Worm (Caenorhabditis elegans) whole organism, late embryonic: ENCODE measurements around the gene srh-300.

ENCODE experiments used
- F13H6.1 ChIP-seq: sonication (generic microtip); optimal IDR thresholded peaks from 2 replicates; lab custom pipeline; 2016; ENCODE audit warnings: missing genetic modification characterization, missing compliant biosample characterization
- Y22D7AL.16 ChIP-seq: sonication (generic microtip); optimal IDR thresholded peaks from 2 replicates; lab custom pipeline; 2016; ENCODE audit warnings: missing genetic modification characterization, missing compliant biosample characterization
- ahr-1 ChIP-seq: sonication (generic microtip); optimal IDR thresholded peaks from 2 replicates; lab custom pipeline; 2016; ENCODE audit warnings: missing genetic modification characterization, missing compliant biosample characterization
- ceh-14 ChIP-seq: sonication (generic microtip); optimal IDR thresholded peaks from 2 replicates; lab custom pipeline; 2016; ENCODE audit warnings: missing genotype, missing genetic modification characterization, missing compliant biosample characterization
- ceh-19 ChIP-seq: fragments of 200-800 bp; sonication (Bioruptor generic); optimal IDR thresholded peaks from 2 replicates; lab custom pipeline; 2018; ENCODE audit warnings: mild to moderate bottlenecking, missing genetic modification characterization, missing compliant biosample characterization
- ceh-22 ChIP-seq: sonication (generic microtip); optimal IDR thresholded peaks from 2 replicates; lab custom pipeline; 2017; ENCODE audit warnings: missing biosample characterization, missing genetic modification characterization
- ceh-24 ChIP-seq: sonication (generic microtip); optimal IDR thresholded peaks from 2 replicates; lab custom pipeline; 2016; ENCODE audit warnings: mild to moderate bottlenecking, missing genetic modification characterization, missing compliant biosample characterization
- ceh-30 ChIP-seq: fragments of 150-350 bp; optimal IDR thresholded peaks from 2 replicates; lab custom pipeline; 2014; ENCODE audit warnings: missing biosample characterization, missing genetic modification characterization
- ceh-31 ChIP-seq: sonication (generic microtip); optimal IDR thresholded peaks from 2 replicates; lab custom pipeline; 2016; ENCODE audit warnings: missing genetic modification characterization, missing compliant biosample characterization
- ceh-34 ChIP-seq: sonication (generic microtip); optimal IDR thresholded peaks from 2 replicates; lab custom pipeline; 2016; ENCODE audit warnings: mild to moderate bottlenecking, missing genetic modification characterization, missing compliant biosample characterization
- ceh-48 ChIP-seq: sonication (generic microtip); optimal IDR thresholded peaks from 2 replicates; lab custom pipeline; 2016; ENCODE audit warnings: missing genetic modification characterization, inconsistent platforms, missing compliant biosample characterization
- ceh-9 ChIP-seq: sonication (generic microtip); optimal IDR thresholded peaks from 2 replicates; lab custom pipeline; 2016; ENCODE audit warnings: mild to moderate bottlenecking, missing genetic modification characterization, inconsistent platforms, missing compliant biosample characterization
- dmd-4 ChIP-seq: sonication (generic microtip); optimal IDR thresholded peaks from 2 replicates; lab custom pipeline; 2016; ENCODE audit warnings: borderline replicate concordance, missing genetic modification characterization, missing compliant biosample characterization
- eyg-1 ChIP-seq: sonication (generic microtip); optimal IDR thresholded peaks from 2 replicates; lab custom pipeline; 2016; ENCODE audit warnings: missing genotype, missing genetic modification characterization, missing compliant biosample characterization
- fax-1 ChIP-seq: sonication (generic microtip); optimal IDR thresholded peaks from 2 replicates; lab custom pipeline; 2016; ENCODE audit warnings: missing genotype, missing genetic modification characterization, missing compliant biosample characterization
- fkh-10 ChIP-seq: fragments of 150-350 bp; optimal IDR thresholded peaks from 2 replicates; lab custom pipeline; 2014; ENCODE audit warnings: missing biosample characterization, missing genetic modification reagents, missing genetic modification characterization
- gmeb-2 ChIP-seq: sonication (generic microtip); optimal IDR thresholded peaks from 2 replicates; lab custom pipeline; 2016; ENCODE audit warnings: missing genetic modification characterization, inconsistent platforms, missing compliant biosample characterization
- hlh-6 ChIP-seq: sonication (generic microtip); optimal IDR thresholded peaks from 2 replicates; lab custom pipeline; 2016; ENCODE audit warnings: missing genotype, missing genetic modification characterization, missing compliant biosample characterization
- lim-6 ChIP-seq: sonication (generic microtip); optimal IDR thresholded peaks from 2 replicates; lab custom pipeline; 2016; ENCODE audit warnings: missing genetic modification characterization, missing compliant biosample characterization
- madf-2 ChIP-seq: sonication (generic microtip); optimal IDR thresholded peaks from 2 replicates; lab custom pipeline; 2017; ENCODE audit warnings: missing genetic modification characterization, missing compliant biosample characterization
- mec-3 ChIP-seq: sonication (generic microtip); optimal IDR thresholded peaks from 2 replicates; lab custom pipeline; 2016; ENCODE audit warnings: borderline replicate concordance, missing genetic modification characterization, missing compliant biosample characterization
- npax-4 ChIP-seq: sonication (generic microtip); optimal IDR thresholded peaks from 2 replicates; lab custom pipeline; 2016; ENCODE audit warnings: missing genetic modification characterization, missing compliant biosample characterization
- odd-2 ChIP-seq: sonication (generic microtip); optimal IDR thresholded peaks from 2 replicates; lab custom pipeline; 2017; ENCODE audit warnings: antibody characterized with exemption, mild to moderate bottlenecking, missing genetic modification characterization, missing compliant biosample characterization
- pat-9 ChIP-seq: fragments of 200-800 bp; sonication (Bioruptor generic); optimal IDR thresholded peaks from 2 replicates; lab custom pipeline; 2018; ENCODE audit warnings: mild to moderate bottlenecking, missing genetic modification characterization, moderate library complexity, missing compliant biosample characterization
- ref-2 ChIP-seq: sonication (generic microtip); optimal IDR thresholded peaks from 2 replicates; lab custom pipeline; 2016; ENCODE audit warnings: missing genetic modification characterization, missing compliant biosample characterization
- sdc-2 ChIP-seq: sonication (generic microtip); optimal IDR thresholded peaks from 2 replicates; lab custom pipeline; 2016; ENCODE audit warnings: missing genotype, missing genetic modification characterization, missing compliant biosample characterization
- sox-2 ChIP-seq: fragments of 200-800 bp; sonication (Bioruptor generic); IDR thresholded peaks from 2 replicates; pipeline ENCODE4 v1.3.6; 2022; ENCODE audit warnings: missing genetic modification reagents, missing genetic modification characterization, missing compliant biosample characterization
- sox-4 ChIP-seq: sonication (generic microtip); optimal IDR thresholded peaks from 2 replicates; lab custom pipeline; 2017; ENCODE audit warnings: mild to moderate bottlenecking, missing genetic modification characterization, inconsistent platforms, missing compliant biosample characterization
- syd-9 ChIP-seq: sonication (generic microtip); optimal IDR thresholded peaks from 2 replicates; lab custom pipeline; 2016; ENCODE audit warnings: mild to moderate bottlenecking, missing genetic modification characterization, moderate library complexity, missing compliant biosample characterization
- tbx-2 ChIP-seq: sonication (generic microtip); optimal IDR thresholded peaks from 2 replicates; lab custom pipeline; 2016; ENCODE audit warnings: missing genetic modification characterization, missing compliant biosample characterization
- ttx-3 ChIP-seq: sonication (generic microtip); optimal IDR thresholded peaks from 2 replicates; lab custom pipeline; 2016; ENCODE audit warnings: missing genetic modification reagents, missing genetic modification characterization, missing compliant biosample characterization
- unc-3 ChIP-seq, 2 experiments: fragments of 200-800 bp in 1 of 2; sonication (Bioruptor generic) in 1 of 2; sonication (generic microtip) in 1 of 2; conservative IDR thresholded peaks in 1 of 2; optimal IDR thresholded peaks in 1 of 2; 2 replicates each; pipeline versions ENCODE4 v1.3.6 to Lab custom; 2016 to 2022; ENCODE audit warnings: missing compliant biosample characterization in 2 of 2, missing genetic modification characterization in 2 of 2, missing genetic modification reagents in 1 of 2
- zip-5 ChIP-seq: sonication (generic microtip); optimal IDR thresholded peaks from 2 replicates; lab custom pipeline; 2016; ENCODE audit warnings: missing genetic modification characterization, missing compliant biosample characterization
- ztf-16 ChIP-seq: sonication (generic microtip); optimal IDR thresholded peaks from 2 replicates; lab custom pipeline; 2017; ENCODE audit warnings: missing genetic modification characterization, missing compliant biosample characterization

srh-300 gene

ce11 chrV:17831350-17831749, 9.4 kb downstream of the srh-300 start, which contains the start of gene srh-303:
Gene srh-303 (plus strand): TSS chrV:17831650.
- no peak for TF ChIP-seq tbx-2 (tag; lab: Kevin White, UChicago)
- no peak for TF ChIP-seq ceh-34 (tag; lab: Kevin White, UChicago)
- no peak for TF ChIP-seq odd-2 (tag; lab: Kevin White, UChicago)
- no peak for TF ChIP-seq eyg-1 (tag; lab: Kevin White, UChicago)
- no peak for TF ChIP-seq syd-9
- no peak for TF ChIP-seq ttx-3 (tag; lab: Kevin White, UChicago)
- TF ChIP-seq F13H6.1 (tag; lab: Kevin White, UChicago), result no peak
- TF ChIP-seq gmeb-2 (tag; lab: Kevin White, UChicago), result no peak
- TF ChIP-seq pat-9 (tag; lab: Kevin White, UChicago), result no peak
- no peak for TF ChIP-seq ceh-31 (tag; lab: Kevin White, UChicago)
- TF ChIP-seq ceh-9 (tag; lab: Kevin White, UChicago), result no peak
- TF ChIP-seq lim-6, result no peak
- TF ChIP-seq mec-3 (tag; lab: Kevin White, UChicago), result no peak
- TF ChIP-seq ahr-1, result no peak
- TF ChIP-seq ref-2 (tag; lab: Kevin White, UChicago), result no peak
- no peak for TF ChIP-seq ceh-14 (tag; lab: Kevin White, UChicago)
- TF ChIP-seq ceh-24 (tag; lab: Kevin White, UChicago), result no peak
- TF ChIP-seq dmd-4 (tag; lab: Kevin White, UChicago), result no peak
- no peak for TF ChIP-seq hlh-6
- TF ChIP-seq zip-5 (tag; lab: Kevin White, UChicago), result no peak

- TF ChIP-seq Y22D7AL.16 (tag; lab: Kevin White, UChicago), result no peak
- no peak for TF ChIP-seq madf-2
- no peak for TF ChIP-seq ceh-9 (tag; lab: Kevin White, UChicago)
- no peak for TF ChIP-seq eyg-1 (tag; lab: Kevin White, UChicago)
- TF ChIP-seq ceh-30 (tag; lab: Kevin White, UChicago), result no peak
- TF ChIP-seq F13H6.1 (tag; lab: Kevin White, UChicago), result no peak
- no peak for TF ChIP-seq ceh-22 (tag; lab: Kevin White, UChicago)
- no peak for TF ChIP-seq ceh-48 (tag; lab: Kevin White, UChicago)
- no peak for TF ChIP-seq unc-3 (GFP tag; conservative IDR thresholded peaks at IDR 0.05; lab: Robert Waterston, UW)
- no peak for TF ChIP-seq unc-3 (tag; optimal IDR thresholded peaks at IDR 0.05; lab: Kevin White, UChicago)
- no peak for TF ChIP-seq sox-4 (tag; lab: Kevin White, UChicago)
These were observed 22.2 kb downstream of the srh-300 start, which contains the start of gene srh-286 for ce11 chrV:17844106-17844505. Gene srh-286 (minus strand): TSS chrV:17844206.

DNA sequence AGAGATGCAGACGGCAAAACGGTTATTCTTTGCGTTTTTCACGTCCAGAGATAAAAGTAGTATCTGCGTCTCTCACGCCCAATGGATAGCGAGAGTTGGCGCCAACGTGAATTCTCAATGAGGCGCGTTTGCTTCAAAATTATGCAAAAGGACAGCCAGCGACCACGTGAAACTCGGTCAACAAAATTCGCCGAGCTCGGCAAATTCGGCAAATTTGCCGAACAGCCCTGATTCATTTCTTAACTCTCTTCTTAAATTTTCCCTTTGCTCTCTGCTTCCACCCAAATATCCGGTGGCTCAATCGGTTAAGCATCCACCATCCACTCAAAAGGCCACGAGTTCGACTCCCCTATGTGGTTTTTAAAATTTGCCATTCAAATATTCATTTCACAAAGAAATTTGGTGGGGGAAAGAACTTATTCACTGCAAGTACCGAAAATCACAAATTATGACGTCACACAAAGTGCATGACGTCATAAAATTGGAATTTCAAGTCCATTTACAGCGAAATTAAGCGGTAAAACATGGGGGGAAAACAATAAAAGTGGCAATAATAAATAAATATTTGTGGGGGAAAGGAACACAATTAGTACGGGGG, 23.6 kb downstream of the srh-300 start:
- TF ChIP-seq sox-2 (GFP tag; lab: Robert Waterston, UW), result no peak
- no peak for TF ChIP-seq npax-4 (tag; lab: Kevin White, UChicago)
- TF ChIP-seq ceh-19 (GFP tag; lab: Kevin White, UChicago), result no peak
- no peak for TF ChIP-seq sdc-2 (tag; lab: Kevin White, UChicago)

DNA sequence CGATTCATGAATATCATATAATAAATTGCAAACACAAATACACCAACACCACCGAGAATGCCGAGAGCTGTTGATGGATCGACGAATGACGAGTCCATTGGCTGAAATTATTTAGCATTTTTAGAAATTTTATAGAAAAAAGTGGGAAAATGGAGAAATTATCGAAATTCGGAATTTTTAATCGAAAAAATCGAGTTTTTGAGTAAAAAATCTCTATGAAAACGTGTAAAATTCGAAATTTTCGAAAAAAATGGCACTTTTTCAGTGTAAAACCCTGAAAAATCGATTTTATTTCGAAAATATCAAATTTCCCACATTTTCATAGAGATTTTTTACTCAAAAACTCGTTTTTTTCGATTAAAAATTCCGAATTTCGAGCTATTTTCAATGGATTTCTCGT, 34.0 kb downstream of the srh-300 start, which contains the start of gene tcc-1:
tcc-1 (minus strand) TSS at position 101 of the 400 bp plus-strand sequence.
- TF ChIP-seq ahr-1 (no peak), fax-1 (tag; lab: Kevin White, UChicago) (no peak), ztf-16 (tag; lab: Kevin White, UChicago) (no peak), pat-9 (tag; lab: Kevin White, UChicago) (no peak), fkh-10 (GFP tag; lab: Kevin White, UChicago) (no peak)
